Fruit fly (Drosophila melanogaster) whole organism, embryonic: ENCODE results near the gene AsnRS.

ENCODE experiments used
- Ada2b ChIP-seq: fragments of 200-800 bp; sonication (Bioruptor generic); IDR thresholded peaks from 2 replicates; pipeline ENCODE4 v1.3.6; 2022; ENCODE audit warnings: missing biosample characterization, missing genetic modification characterization
- Atf3 ChIP-seq: fragments of 200-800 bp; sonication (Bioruptor generic); optimal IDR thresholded peaks from 3 replicates; lab custom pipeline; 2016; ENCODE audit warnings: missing biosample characterization, missing genetic modification characterization
- CG10565 ChIP-seq: fragments of 200-800 bp; sonication (Bioruptor generic); optimal IDR thresholded peaks from 3 replicates; lab custom pipeline; 2016; ENCODE audit warnings: missing biosample characterization, mild to moderate bottlenecking, missing genetic modification characterization
- CG11398 ChIP-seq: fragments of 200-800 bp; sonication (Bioruptor generic); optimal IDR thresholded peaks from 2 replicates; lab custom pipeline; 2016; ENCODE audit warnings: missing biosample characterization, missing genetic modification characterization
- CG12104 ChIP-seq: fragments of 200-800 bp; sonication (Bioruptor generic); optimal IDR thresholded peaks from 3 replicates; lab custom pipeline; 2016; ENCODE audit warnings: missing biosample characterization, missing genetic modification characterization
- CG14050 ChIP-seq: fragments of 200-800 bp; sonication (Bioruptor generic); IDR thresholded peaks from 3 replicates; pipeline ENCODE4 v1.3.6; 2022; ENCODE audit warnings: missing biosample characterization, missing genetic modification characterization
- CG14965 ChIP-seq: fragments of 200-800 bp; sonication (Bioruptor generic); optimal IDR thresholded peaks from 2 replicates; lab custom pipeline; 2016; ENCODE audit warnings: missing biosample characterization, missing genetic modification characterization, borderline replicate concordance
- CG15011 ChIP-seq: fragments of 200-800 bp; sonication (Bioruptor generic); optimal IDR thresholded peaks from 3 replicates; lab custom pipeline; 2018; ENCODE audit warnings: missing biosample characterization, mild to moderate bottlenecking, missing genetic modification characterization
- CG15696 ChIP-seq: fragments of 200-800 bp; sonication (Bioruptor generic); optimal IDR thresholded peaks from 2 replicates; lab custom pipeline; 2019; ENCODE audit warnings: missing biosample characterization, mild to moderate bottlenecking, missing genetic modification characterization, moderate library complexity
- CG1602 ChIP-seq: fragments of 200-800 bp; sonication (Bioruptor generic); optimal IDR thresholded peaks from 3 replicates; lab custom pipeline; 2016; ENCODE audit warnings: missing biosample characterization, missing genetic modification characterization
- CG17359 ChIP-seq: fragments of 200-800 bp; sonication (Bioruptor generic); optimal IDR thresholded peaks from 3 replicates; lab custom pipeline; 2018; ENCODE audit warnings: missing biosample characterization, mild to moderate bottlenecking, missing genetic modification characterization, moderate library complexity
- CG17612 ChIP-seq: fragments of 200-800 bp; sonication (Bioruptor generic); IDR thresholded peaks from 2 replicates; pipeline ENCODE4 v1.3.6; 2022; ENCODE audit warnings: missing biosample characterization, missing genetic modification characterization
- CG18619 ChIP-seq: fragments of 200-800 bp; sonication (Bioruptor generic); optimal IDR thresholded peaks from 3 replicates; lab custom pipeline; 2017; ENCODE audit warnings: missing biosample characterization, mild to moderate bottlenecking, missing genetic modification characterization
- CG2199 ChIP-seq: fragments of 200-800 bp; sonication (Bioruptor generic); IDR thresholded peaks from 3 replicates; pipeline ENCODE4 v1.3.6; 2022; ENCODE audit warnings: missing biosample characterization, missing genetic modification characterization
- CG31441 ChIP-seq: fragments of 200-800 bp; sonication (Bioruptor generic); IDR thresholded peaks from 2 replicates; pipeline ENCODE4 v1.3.6; 2022; ENCODE audit warnings: missing biosample characterization, missing genetic modification characterization
- CG32772 ChIP-seq: fragments of 200-800 bp; sonication (Bioruptor generic); IDR thresholded peaks from 2 replicates; pipeline ENCODE4 v1.3.6; 2022; ENCODE audit warnings: missing biosample characterization, missing genetic modification characterization
- CG3407 ChIP-seq: fragments of 200-800 bp; sonication (Bioruptor generic); optimal IDR thresholded peaks from 2 replicates; lab custom pipeline; 2018; ENCODE audit warnings: missing biosample characterization, mild to moderate bottlenecking, missing genetic modification characterization
- CG34224 ChIP-seq: fragments of 200-800 bp; sonication (Bioruptor generic); IDR thresholded peaks from 3 replicates; pipeline ENCODE4 v1.3.6; 2022; ENCODE audit warnings: missing biosample characterization, missing genetic modification characterization; ENCODE audit not compliant: partially characterized antibody
- CG3838 ChIP-seq: fragments of 200-800 bp; sonication (Bioruptor generic); optimal IDR thresholded peaks from 3 replicates; lab custom pipeline; 2016; ENCODE audit warnings: missing biosample characterization, missing genetic modification characterization
- CG9609 ChIP-seq: fragments of 200-800 bp; sonication (Bioruptor generic); optimal IDR thresholded peaks from 3 replicates; lab custom pipeline; 2016; ENCODE audit warnings: missing biosample characterization, missing genetic modification characterization
- Deaf1 ChIP-seq: fragments of 200-800 bp; optimal IDR thresholded peaks from 3 replicates; lab custom pipeline; 2019; ENCODE audit warnings: missing biosample characterization, mild to moderate bottlenecking, missing genetic modification characterization, moderate library complexity
- Eip74EF ChIP-seq, 2 experiments: fragments of 200-800 bp in 1 of 2; fragments of >200 bp in 1 of 2; sonication (Bioruptor generic) in 1 of 2; optimal IDR thresholded peaks; 2 replicates each; lab custom pipeline; 2017 to 2019; ENCODE audit warnings: missing biosample characterization in 2 of 2, missing genetic modification characterization in 2 of 2, mild to moderate bottlenecking in 1 of 2, moderate library complexity in 1 of 2
- HHEX ChIP-seq: fragments of 200-800 bp; sonication (Bioruptor generic); optimal IDR thresholded peaks from 3 replicates; lab custom pipeline; 2017; ENCODE audit warnings: missing biosample characterization, mild to moderate bottlenecking, missing genetic modification characterization, missing genetic modification reagents
- HLH54F ChIP-seq: fragments of 200-800 bp; sonication (Bioruptor generic); optimal IDR thresholded peaks from 3 replicates; lab custom pipeline; 2016; ENCODE audit warnings: missing biosample characterization, missing genetic modification characterization
- Hsf ChIP-seq: fragments of 200-800 bp; sonication (Bioruptor generic); optimal IDR thresholded peaks from 3 replicates; lab custom pipeline; 2016; ENCODE audit warnings: missing biosample characterization, missing genetic modification characterization
- Meics ChIP-seq: fragments of 200-800 bp; sonication (Bioruptor generic); optimal IDR thresholded peaks from 2 replicates; lab custom pipeline; 2017; ENCODE audit warnings: missing biosample characterization, mild to moderate bottlenecking, missing genetic modification characterization
- Mes4 ChIP-seq: fragments of 200-800 bp; sonication (Bioruptor generic); optimal IDR thresholded peaks from 2 replicates; lab custom pipeline; 2016; ENCODE audit warnings: missing biosample characterization, missing genetic modification characterization
- Ptx1 ChIP-seq: fragments of 200-800 bp; sonication (Bioruptor generic); IDR thresholded peaks from 2 replicates; pipeline ENCODE4 v1.3.6; 2022; ENCODE audit warnings: missing biosample characterization, missing genetic modification characterization
- Rfx ChIP-seq: fragments of 200-800 bp; sonication (Bioruptor generic); IDR thresholded peaks from 2 replicates; pipeline ENCODE4 v1.3.6; 2022; ENCODE audit warnings: missing biosample characterization, missing genetic modification characterization
- Stat92E ChIP-seq, 3 experiments: fragments of >200 bp in 2 of 3; fragments of 200-800 bp in 1 of 3; sonication (Bioruptor generic) in 1 of 3; optimal IDR thresholded peaks; 2 replicates each; lab custom pipeline; 2017 to 2019; ENCODE audit warnings: missing biosample characterization in 3 of 3, missing genetic modification characterization in 3 of 3, mild to moderate bottlenecking in 1 of 3, moderate library complexity in 1 of 3
- ara ChIP-seq: fragments of 200-800 bp; sonication (Bioruptor generic); IDR thresholded peaks from 2 replicates; pipeline ENCODE4 v1.3.6; 2022; ENCODE audit warnings: missing biosample characterization, missing genetic modification characterization
- cg ChIP-seq: fragments of 200-800 bp; sonication (Bioruptor generic); optimal IDR thresholded peaks from 3 replicates; lab custom pipeline; 2019; ENCODE audit warnings: missing biosample characterization, mild to moderate bottlenecking, missing genetic modification characterization, moderate library complexity
- chif ChIP-seq, 2 experiments: fragments of 200-800 bp; sonication (Bioruptor generic); optimal IDR thresholded peaks; 3 replicates each; lab custom pipeline; 2016; ENCODE audit warnings: missing biosample characterization in 2 of 2, missing genetic modification characterization in 2 of 2
- corto ChIP-seq: fragments of 200-800 bp; sonication (Bioruptor generic); optimal IDR thresholded peaks from 2 replicates; lab custom pipeline; 2016; ENCODE audit warnings: missing biosample characterization, mild to moderate bottlenecking, missing genetic modification characterization, moderate library complexity
- dan ChIP-seq: fragments of 200-800 bp; sonication (Bioruptor generic); IDR thresholded peaks from 2 replicates; pipeline ENCODE4 v1.3.6; 2022; ENCODE audit warnings: missing biosample characterization, missing genetic modification characterization
- dati ChIP-seq: fragments of 200-800 bp; sonication (Bioruptor generic); IDR thresholded peaks from 2 replicates; pipeline ENCODE4 v1.3.6; 2022; ENCODE audit warnings: missing biosample characterization, missing genetic modification characterization
- dimm ChIP-seq: fragments of 200-800 bp; sonication (Bioruptor generic); IDR thresholded peaks from 2 replicates; pipeline ENCODE4 v1.3.6; 2022; ENCODE audit warnings: missing biosample characterization, missing genetic modification characterization
- fd102C ChIP-seq: fragments of 200-800 bp; sonication (Bioruptor generic); optimal IDR thresholded peaks from 2 replicates; lab custom pipeline; 2018; ENCODE audit warnings: missing biosample characterization, mild to moderate bottlenecking, missing genetic modification characterization, moderate library complexity
- fd64A ChIP-seq: fragments of 200-800 bp; sonication (Bioruptor generic); optimal IDR thresholded peaks from 3 replicates; lab custom pipeline; 2018; ENCODE audit warnings: missing biosample characterization, mild to moderate bottlenecking, missing genetic modification characterization
- gt ChIP-seq: fragments of 200-800 bp; sonication (Bioruptor generic); IDR thresholded peaks from 2 replicates; pipeline ENCODE4 v1.3.6; 2022; ENCODE audit warnings: missing biosample characterization, missing genetic modification characterization
- ham ChIP-seq: fragments of 200-800 bp; sonication (Bioruptor generic); IDR thresholded peaks from 2 replicates; pipeline ENCODE4 v1.3.6; 2022; ENCODE audit warnings: missing biosample characterization, missing genetic modification characterization
- her ChIP-seq: fragments of 200-800 bp; sonication (Bioruptor generic); optimal IDR thresholded peaks from 2 replicates; lab custom pipeline; 2016; ENCODE audit warnings: missing biosample characterization, missing genetic modification characterization
- ken ChIP-seq: fragments of 200-800 bp; sonication (Bioruptor generic); IDR thresholded peaks from 3 replicates; pipeline ENCODE4 v1.3.6; 2022; ENCODE audit warnings: missing biosample characterization, missing genetic modification characterization
- pfk ChIP-seq: fragments of 200-800 bp; sonication (Bioruptor generic); optimal IDR thresholded peaks from 2 replicates; lab custom pipeline; 2018; ENCODE audit warnings: missing biosample characterization, mild to moderate bottlenecking, missing genetic modification characterization, moderate library complexity
- ranshi ChIP-seq: fragments of 200-800 bp; sonication (Bioruptor generic); IDR thresholded peaks from 2 replicates; pipeline ENCODE4 v1.3.6; 2022; ENCODE audit warnings: missing biosample characterization, missing genetic modification characterization
- salm ChIP-seq: fragments of 200-800 bp; sonication (Bioruptor generic); optimal IDR thresholded peaks from 2 replicates; lab custom pipeline; 2018; ENCODE audit warnings: missing biosample characterization, mild to moderate bottlenecking, missing genetic modification characterization
- sisA ChIP-seq: fragments of 200-800 bp; sonication (Bioruptor generic); IDR thresholded peaks from 2 replicates; pipeline ENCODE4 v1.3.6; 2022; ENCODE audit warnings: missing biosample characterization, missing genetic modification characterization
- tgo ChIP-seq: fragments of 200-800 bp; sonication (Bioruptor generic); IDR thresholded peaks from 3 replicates; pipeline ENCODE4 v1.3.6; 2022; ENCODE audit warnings: missing biosample characterization, missing genetic modification characterization
- vvl ChIP-seq: fragments of 200-800 bp; sonication (Bioruptor generic); IDR thresholded peaks from 2 replicates; pipeline ENCODE4 v1.3.6; 2022; ENCODE audit warnings: missing biosample characterization, missing genetic modification characterization
- zen2 ChIP-seq: fragments of 200-800 bp; sonication (Bioruptor generic); IDR thresholded peaks from 3 replicates; pipeline ENCODE4 v1.3.6; 2022; ENCODE audit warnings: missing biosample characterization, missing genetic modification characterization; ENCODE audit not compliant: partially characterized antibody
- zf30C ChIP-seq: fragments of 200-800 bp; sonication (Bioruptor generic); optimal IDR thresholded peaks from 3 replicates; lab custom pipeline; 2018; ENCODE audit warnings: missing biosample characterization, mild to moderate bottlenecking, missing genetic modification characterization

AsnRS gene

DNA sequence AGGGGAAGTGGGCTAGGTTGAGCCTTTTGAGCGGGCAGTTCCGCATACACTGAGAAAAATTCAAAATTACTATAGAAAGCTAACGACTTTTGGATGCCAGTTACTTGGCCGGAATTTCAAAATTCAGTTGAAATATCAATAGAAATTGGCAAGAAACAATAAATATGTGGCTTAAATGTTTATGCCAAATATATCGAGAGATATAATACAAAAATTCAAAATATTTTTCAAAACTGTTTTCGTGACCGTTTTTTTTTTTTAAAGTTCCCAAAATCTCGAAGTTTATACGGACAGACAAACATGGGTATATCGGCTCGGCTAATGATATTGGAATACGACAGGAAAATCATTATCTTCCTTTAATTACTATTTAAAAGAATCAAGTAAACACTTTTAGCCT is 10.8 kb downstream of the AsnRS start (continued):
- TF ChIP-seq CG34224 (GFP tag; lab: Robert Waterston, UW) (no peak), zf30C (GFP tag; lab: Kevin White, UChicago) (no peak), gt (GFP tag; lab: Robert Waterston, UW) (no peak), fd102C (GFP tag; lab: Kevin White, UChicago) (no peak), ranshi (0 out of 2 replicates have a peak, but pooled peaks have one; percentile 31), zen2 (GFP tag; lab: Robert Waterston, UW) (no peak), her (GFP tag; lab: Kevin White, UChicago) (no peak), pfk (GFP tag; lab: Kevin White, UChicago) (no peak), Eip74EF (GFP tag; optimal IDR thresholded peaks at IDR 0.05; lab: Kevin White, UChicago) (no peak), tgo (GFP tag; lab: Robert Waterston, UW) (peak; percentile 23; the same call in 1 of the 3 replicates), CG17612 (GFP tag; lab: Robert Waterston, UW) (0 out of 2 replicates have a peak, but pooled peaks have one; percentile 15), Atf3 (GFP tag; lab: Kevin White, UChicago) (no peak), corto (GFP tag; lab: Kevin White, UChicago) (no peak), CG14050 (GFP tag; lab: Robert Waterston, UW) (no peak), Deaf1 (tag; lab: Kevin White, UChicago) (no peak), Mes4 (no peak), CG17359 (peak; percentile 52), CG14965 (GFP tag; lab: Kevin White, UChicago) (no peak), Hsf (GFP tag; lab: Kevin White, UChicago) (peak; percentile 12), ham (GFP tag; lab: Robert Waterston, UW) (no peak), CG9609 (GFP tag; lab: Kevin White, UChicago) (no peak), Stat92E (GFP tag; optimal IDR thresholded peaks at IDR 0.05; lab: Kevin White, UChicago) (no peak), Rfx (GFP tag; lab: Robert Waterston, UW) (peak; percentile 41; the same call in 1 of the 2 replicates), sisA (GFP tag; lab: Robert Waterston, UW) (0 out of 2 replicates have a peak, but pooled peaks have one; percentile 9), CG18619 (peak; percentile 29), CG15696 (no peak), CG10565 (GFP tag; lab: Kevin White, UChicago) (no peak), HLH54F (GFP tag; lab: Kevin White, UChicago) (peak; percentile 37), CG12104 (GFP tag; lab: Kevin White, UChicago) (no peak), salm (tag; lab: Kevin White, UChicago) (no peak), dan (no peak), CG3838 (no peak), vvl (GFP tag; lab: Robert Waterston, UW) (peak; percentile 37; the same call in 1 of the 2 replicates), fd64A (GFP tag; lab: Kevin White, UChicago) (no peak), Meics (GFP tag; lab: Kevin White, UChicago) (peak; percentile 60), ara (GFP tag; lab: Robert Waterston, UW) (no peak), cg (GFP tag; lab: Kevin White, UChicago) (no peak), CG31441 (GFP tag; lab: Robert Waterston, UW) (peak; percentile 59), CG32772 (GFP tag; lab: Robert Waterston, UW) (no peak), HHEX (peak; percentile 34), CG3407 (no peak), CG11398 (GFP tag; lab: Kevin White, UChicago) (no peak), CG2199 (GFP tag; lab: Robert Waterston, UW) (no peak), ken (GFP tag; lab: Robert Waterston, UW) (no peak), dimm (GFP tag; lab: Robert Waterston, UW) (no peak; the same call in 1 of the 2 replicates), Ptx1 (GFP tag; lab: Robert Waterston, UW) (peak; percentile 29; the same call in 1 of the 2 replicates), CG15011 (no peak), Ada2b (GFP tag; lab: Robert Waterston, UW) (peak; percentile 37; the same call in 1 of the 2 replicates), chif (GFP tag; optimal IDR thresholded peaks at IDR 0.05; lab: Kevin White, UChicago) (peak in 1 of 2 experiments; percentile 12), dati (GFP tag; lab: Robert Waterston, UW) (no peak), CG1602 (GFP tag; lab: Kevin White, UChicago) (peak; percentile 51)
